Fruit fly (Drosophila melanogaster): ENCODE data around the gene Fdx1.

Gene Fdx1

dm6 chr3L:9399013-9399750, 28.1 kb upstream of the Fdx1 start, which contains the start of gene CG4080 (continued):
- TF ChIP-seq Lpt (GFP tag; optimal IDR thresholded peaks at IDR 0.05) (no peak), Eip78C (GFP tag) (peak; percentile 79), salr (GFP tag; optimal IDR thresholded peaks at IDR 0.05) (no peak), CG31627 (GFP tag; optimal IDR thresholded peaks at IDR 0.05) (no peak), fkh (GFP tag; optimal IDR thresholded peaks at IDR 0.05) (peak; percentile 82), CG6792 (GFP tag; optimal IDR thresholded peaks at IDR 0.05) (no peak), CG1621 (tag; optimal IDR thresholded peaks at IDR 0.05) (peak; percentile 30), acj6 (GFP tag; optimal IDR thresholded peaks at IDR 0.05) (peak; percentile 8), CG10631 (GFP tag; optimal IDR thresholded peaks at IDR 0.05) (no peak), fd59A (GFP tag; optimal IDR thresholded peaks at IDR 0.05) (no peak), CG3919 (GFP tag; optimal IDR thresholded peaks at IDR 0.05) (no peak), CG6808 (GFP tag; optimal IDR thresholded peaks at IDR 0.05) (no peak), Sox14 (GFP tag; optimal IDR thresholded peaks at IDR 0.05) (peak; percentile 21), cyc (GFP tag; optimal IDR thresholded peaks at IDR 0.05) (peak; percentile 31)

- TF ChIP-seq CG10631 (GFP tag; optimal IDR thresholded peaks at IDR 0.05) (no peak), Blimp-1 (GFP tag; optimal IDR thresholded peaks at IDR 0.05) (no peak), spab (GFP tag; optimal IDR thresholded peaks at IDR 0.05) (peak; percentile 14), CG6854 (GFP tag; optimal IDR thresholded peaks at IDR 0.05) (no peak), svp (GFP tag) (no peak), Eip75B (GFP tag; optimal IDR thresholded peaks at IDR 0.05) (no peak), Smox (GFP tag; optimal IDR thresholded peaks at IDR 0.05) (no peak), CG11762 (GFP tag; optimal IDR thresholded peaks at IDR 0.05; ENCODE audit: insufficient read depth) (no peak), Gug (GFP tag; IDR thresholded peaks at IDR 0.05) (no peak), lz (GFP tag; optimal IDR thresholded peaks at IDR 0.05) (no peak), CG1621 (tag; optimal IDR thresholded peaks at IDR 0.05) (peak; percentile 8), Sox15 (GFP tag; optimal IDR thresholded peaks at IDR 0.05) (no peak), fkh (GFP tag; optimal IDR thresholded peaks at IDR 0.05) (no peak), CG6276 (GFP tag; optimal IDR thresholded peaks at IDR 0.05) (no peak), CG16779 (tag; optimal IDR thresholded peaks at IDR 0.05) (no peak), CG6163 (GFP tag; IDR thresholded peaks at IDR 0.05) (peak; percentile 31; the same call in 1 of the 3 replicates), Sox102F (GFP tag; optimal IDR thresholded peaks at IDR 0.05) (no peak), CG8319 (GFP tag; optimal IDR thresholded peaks at IDR 0.05) (no peak), Eip78C (GFP tag) (peak; percentile 50), CG9139 (GFP tag; optimal IDR thresholded peaks at IDR 0.05) (no peak), CG3032 (tag; optimal IDR thresholded peaks at IDR 0.05) (peak; percentile 39), esn (GFP tag; optimal IDR thresholded peaks at IDR 0.05) (no peak), Hr38 (GFP tag; optimal IDR thresholded peaks at IDR 0.05) (no peak), CG7368 (GFP tag; optimal IDR thresholded peaks at IDR 0.05) (peak; percentile 11), Hr39 (GFP tag; optimal IDR thresholded peaks at IDR 0.05) (no peak), CG11902 (GFP tag; optimal IDR thresholded peaks at IDR 0.05) (peak; percentile 3), CG3919 (GFP tag; optimal IDR thresholded peaks at IDR 0.05) (peak; percentile 57), topi (GFP tag; optimal IDR thresholded peaks at IDR 0.05) (no peak), CG15336 (GFP tag; IDR thresholded peaks at IDR 0.05) (no peak), cyc (GFP tag; optimal IDR thresholded peaks at IDR 0.05) (peak; percentile 16), salr (GFP tag; optimal IDR thresholded peaks at IDR 0.05) (peak in 1 of 2 experiments; percentile 12), Ets96B (tag; optimal IDR thresholded peaks at IDR 0.05) (peak; percentile 8), CG6792 (GFP tag; optimal IDR thresholded peaks at IDR 0.05) (no peak), CG8119 (GFP tag; IDR thresholded peaks at IDR 0.05) (0 out of 3 replicates have a peak, but pooled peaks have one; percentile 25), Eip93F (GFP tag; optimal IDR thresholded peaks at IDR 0.05) (no peak), dac (GFP tag; optimal IDR thresholded peaks at IDR 0.05) (no peak), CG6808 (GFP tag; optimal IDR thresholded peaks at IDR 0.05) (peak; percentile 5), dsx (GFP tag; optimal IDR thresholded peaks at IDR 0.05; ENCODE audit: poor library complexity, severe bottlenecking) (no peak), Met (GFP tag; optimal IDR thresholded peaks at IDR 0.05) (no peak), net (GFP tag; optimal IDR thresholded peaks at IDR 0.05) (peak; percentile 6), CG4318 (GFP tag; optimal IDR thresholded peaks at IDR 0.05) (no peak), fd85E (GFP tag; optimal IDR thresholded peaks at IDR 0.05) (no peak)
These were observed 27.5 kb upstream of the Fdx1 start for dm6 chr3L:9398435-9398981.

Measured in whole organism, prepupa.